Worm (Caenorhabditis elegans) whole organism, young adult: ENCODE results near the gene skr-21.
A peak's percentile ranks its signal among the peaks of the same experiment; 100 is the strongest.

ENCODE experiments used
- B0336.3 ChIP-seq: fragments of 200-800 bp; sonication (Bioruptor generic); IDR thresholded peaks from 2 replicates; pipeline ENCODE4 v1.3.6; 2022; ENCODE audit warnings: missing genetic modification characterization, missing compliant biosample characterization
- F49E8.2 ChIP-seq: sonication (generic microtip); optimal IDR thresholded peaks from 3 replicates; lab custom pipeline; 2017; ENCODE audit warnings: missing genetic modification characterization, mild to moderate bottlenecking, missing compliant biosample characterization, antibody characterized with exemption, moderate library complexity; ENCODE audit not compliant: insufficient read depth
- F55B11.4 ChIP-seq: sonication (generic microtip); optimal IDR thresholded peaks from 2 replicates; lab custom pipeline; 2016; ENCODE audit warnings: missing compliant biosample characterization, missing genetic modification characterization, borderline replicate concordance; ENCODE audit not compliant: insufficient read depth
- F57A8.1 ChIP-seq: fragments of 200-800 bp; sonication (Bioruptor generic); optimal IDR thresholded peaks from 2 replicates; lab custom pipeline; 2018; ENCODE audit warnings: mild to moderate bottlenecking, missing genetic modification characterization, moderate library complexity, missing compliant biosample characterization
- K12H6.12 ChIP-seq: fragments of 200-800 bp; sonication (Bioruptor generic); optimal IDR thresholded peaks from 2 replicates; lab custom pipeline; 2018; ENCODE audit warnings: mild to moderate bottlenecking, missing genetic modification characterization, missing compliant biosample characterization
- Y56A3A.18 ChIP-seq: fragments of 200-800 bp; sonication (Bioruptor generic); IDR thresholded peaks from 2 replicates; pipeline ENCODE4 v1.3.6; 2022; ENCODE audit warnings: missing genetic modification reagents, missing genetic modification characterization, missing compliant biosample characterization
- Y67H2A.10 ChIP-seq: fragments of 200-800 bp; sonication (Bioruptor generic); conservative IDR thresholded peaks from 2 replicates; pipeline ENCODE4 v1.3.6; 2022; ENCODE audit warnings: missing genetic modification reagents, missing genetic modification characterization, missing compliant biosample characterization
- atf-7 ChIP-seq: sonication (generic microtip); optimal IDR thresholded peaks from 2 replicates; lab custom pipeline; 2017; ENCODE audit warnings: mild to moderate bottlenecking, missing genetic modification characterization, missing compliant biosample characterization
- athp-1 ChIP-seq: sonication (generic microtip); optimal IDR thresholded peaks from 2 replicates; lab custom pipeline; 2017; ENCODE audit warnings: mild to moderate bottlenecking, missing genetic modification characterization, missing compliant biosample characterization
- cebp-2 ChIP-seq: fragments of 200-800 bp; sonication (Bioruptor generic); IDR thresholded peaks from 2 replicates; pipeline ENCODE4 v1.3.6; 2022; ENCODE audit warnings: missing genetic modification characterization, missing compliant biosample characterization
- ceh-79 ChIP-seq: sonication (generic microtip); optimal IDR thresholded peaks from 2 replicates; lab custom pipeline; 2017; ENCODE audit warnings: mild to moderate bottlenecking, missing genetic modification characterization, missing compliant biosample characterization
- dpl-1 ChIP-seq: fragments of 150-350 bp; optimal IDR thresholded peaks from 2 replicates; lab custom pipeline; 2014; ENCODE audit warnings: missing biosample characterization, missing genetic modification reagents, missing genetic modification characterization
- egl-18 ChIP-seq: fragments of 200-800 bp; sonication (Bioruptor generic); IDR thresholded peaks from 2 replicates; pipeline ENCODE4 v1.3.6; 2022; ENCODE audit warnings: missing genetic modification reagents, missing genetic modification characterization, missing compliant biosample characterization
- egrh-3 ChIP-seq: fragments of 200-800 bp; sonication (Bioruptor generic); IDR thresholded peaks from 2 replicates; pipeline ENCODE4 v1.3.6; 2022; ENCODE audit warnings: missing genetic modification reagents, missing genetic modification characterization, missing compliant biosample characterization
- him-1 ChIP-seq: sonication (generic microtip); optimal IDR thresholded peaks from 2 replicates; lab custom pipeline; 2016; ENCODE audit warnings: missing genotype, missing genetic modification reagents, missing genetic modification characterization, missing compliant biosample characterization
- hlh-26 ChIP-seq: fragments of 200-800 bp; sonication (Bioruptor generic); conservative IDR thresholded peaks from 2 replicates; pipeline ENCODE4 v1.3.6; 2022; ENCODE audit warnings: missing genetic modification reagents, missing genetic modification characterization, missing compliant biosample characterization
- hmg-1.2 ChIP-seq: fragments of 200-800 bp; sonication (Bioruptor generic); IDR thresholded peaks from 2 replicates; pipeline ENCODE4 v1.3.6; 2022; ENCODE audit warnings: missing genetic modification reagents, missing genetic modification characterization, missing compliant biosample characterization
- let-607 ChIP-seq, 2 experiments: fragments of 200-800 bp in 1 of 2; sonication (Bioruptor generic) in 1 of 2; sonication (generic microtip) in 1 of 2; optimal IDR thresholded peaks; 2 replicates each; lab custom pipeline; 2016 to 2018; ENCODE audit warnings: mild to moderate bottlenecking in 2 of 2, missing compliant biosample characterization in 2 of 2, missing genetic modification characterization in 2 of 2, moderate library complexity in 2 of 2, missing genotype in 1 of 2
- mcd-1 ChIP-seq: fragments of 200-800 bp; sonication (Bioruptor generic); IDR thresholded peaks from 2 replicates; pipeline ENCODE4 v1.3.6; 2022; ENCODE audit warnings: missing genetic modification reagents, missing genetic modification characterization, missing compliant biosample characterization
- mes-4 ChIP-seq: sonication (generic microtip); optimal IDR thresholded peaks from 2 replicates; lab custom pipeline; 2016; ENCODE audit warnings: missing genotype, missing genetic modification characterization, missing compliant biosample characterization
- nhr-27 ChIP-seq: fragments of 200-800 bp; sonication (Bioruptor generic); optimal IDR thresholded peaks from 2 replicates; lab custom pipeline; 2018; ENCODE audit warnings: mild to moderate bottlenecking, missing genetic modification characterization, moderate library complexity, missing compliant biosample characterization
- nhr-80 ChIP-seq: sonication (generic microtip); optimal IDR thresholded peaks from 2 replicates; lab custom pipeline; 2016; ENCODE audit warnings: missing genetic modification characterization, missing compliant biosample characterization
- pbrm-1 ChIP-seq: fragments of 200-800 bp; sonication (Bioruptor generic); IDR thresholded peaks from 2 replicates; pipeline ENCODE4 v1.3.6; 2022; ENCODE audit warnings: missing genetic modification reagents, missing genetic modification characterization, missing compliant biosample characterization
- snpc-3.4 ChIP-seq: sonication (generic microtip); optimal IDR thresholded peaks from 2 replicates; lab custom pipeline; 2017; ENCODE audit warnings: missing genetic modification characterization, mild to moderate bottlenecking, missing compliant biosample characterization, antibody characterized with exemption, moderate library complexity, missing genotype, missing genetic modification reagents
- snpc-4 ChIP-seq, 5 experiments: fragments of 150-350 bp in 1 of 5; sonication (generic microtip) in 4 of 5; optimal IDR thresholded peaks; 2 replicates each; lab custom pipeline; 2014 to 2018; ENCODE audit warnings: missing genetic modification characterization in 5 of 5, missing biosample characterization in 3 of 5, antibody characterized with exemption in 2 of 5, mild to moderate bottlenecking in 2 of 5, missing compliant biosample characterization in 2 of 5, missing genotype in 2 of 5, moderate library complexity in 2 of 5, missing genetic modification reagents in 1 of 5
- tlf-1 ChIP-seq: fragments of 200-800 bp; sonication (Bioruptor generic); optimal IDR thresholded peaks from 2 replicates; lab custom pipeline; 2018; ENCODE audit warnings: mild to moderate bottlenecking, missing genetic modification characterization, missing compliant biosample characterization
- xnd-1 ChIP-seq: sonication (generic microtip); optimal IDR thresholded peaks from 2 replicates; lab custom pipeline; 2016; ENCODE audit warnings: missing genotype, missing genetic modification reagents, missing genetic modification characterization, missing compliant biosample characterization
- zfh-2 ChIP-seq: fragments of 200-800 bp; sonication (Bioruptor generic); conservative IDR thresholded peaks from 2 replicates; pipeline ENCODE4 v1.3.6; 2022; ENCODE audit warnings: missing genetic modification reagents, missing genetic modification characterization, missing compliant biosample characterization

Gene skr-21

DNA sequence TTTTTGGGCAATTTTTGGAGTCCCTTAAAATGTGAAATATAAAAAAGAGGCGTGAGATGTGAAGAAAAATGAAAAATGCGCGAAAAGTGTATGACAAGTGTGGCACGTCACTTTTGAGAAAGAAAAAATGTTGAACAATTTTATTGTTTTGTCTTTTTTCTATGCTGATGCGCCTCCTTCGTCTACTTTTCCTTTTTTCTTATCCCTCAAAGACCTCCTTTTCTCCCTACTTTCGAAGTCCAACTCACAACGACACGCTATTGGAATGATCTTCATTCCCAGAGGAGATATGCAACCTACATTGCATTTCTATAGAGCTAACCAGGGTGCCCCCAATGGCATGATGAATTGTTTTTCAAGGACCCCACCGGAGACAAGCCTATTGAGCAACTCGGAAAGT is 20.5 kb downstream of the skr-21 start:
- no peak for TF ChIP-seq xnd-1

DNA sequence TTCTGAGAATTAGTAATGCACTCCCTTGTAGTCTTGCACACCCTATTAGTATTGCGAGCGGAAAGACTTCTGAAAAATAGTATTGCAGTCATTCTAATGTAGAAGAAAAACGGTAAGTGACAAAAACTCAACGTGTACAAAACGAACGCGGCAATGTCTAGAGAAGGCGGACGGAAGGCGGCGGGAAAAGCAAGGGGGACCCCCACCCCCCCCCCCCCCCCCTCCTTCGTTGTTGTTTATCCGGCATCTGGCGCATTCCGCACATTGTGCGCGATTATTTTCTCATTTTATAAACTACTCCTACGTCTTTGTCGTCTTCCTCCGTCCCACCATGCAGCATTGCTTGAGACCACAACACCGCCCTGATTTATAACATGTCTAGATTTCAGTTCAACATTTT is 24.2 kb downstream of the skr-21 start:
- TF ChIP-seq K12H6.12 (tag; lab: Kevin White, UChicago): no peak
- TF ChIP-seq egrh-3 (GFP tag; lab: Robert Waterston, UW): peak; percentile 48; the same call in 1 of the 2 replicates
- TF ChIP-seq zfh-2 (GFP tag; lab: Robert Waterston, UW): peak; percentile 89
- no peak for TF ChIP-seq let-607 (tag; optimal IDR thresholded peaks at IDR 0.05; lab: Kevin White, UChicago)
- TF ChIP-seq nhr-80: no peak

DNA sequence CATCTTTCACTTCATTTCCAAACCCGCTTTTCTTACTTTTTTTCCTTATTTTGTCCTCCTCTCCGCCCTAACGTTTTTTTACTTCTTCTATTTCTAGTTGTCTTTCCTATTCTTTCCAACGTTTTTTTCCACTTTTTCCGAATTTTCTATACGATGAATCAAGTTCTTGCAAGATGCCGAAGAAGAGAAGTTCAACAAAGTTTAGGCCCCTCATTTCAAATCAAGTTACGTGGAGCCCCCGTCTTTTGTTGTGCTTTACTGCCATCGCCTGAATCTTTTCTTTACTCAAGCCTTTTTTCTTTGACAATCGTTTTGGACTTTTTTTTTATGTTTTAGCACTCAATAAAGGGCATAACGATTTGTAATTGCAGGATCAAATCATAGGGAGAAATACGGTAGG is 25.1 kb downstream of the skr-21 start, which contains the start of gene unc-9:
TSS of gene unc-9 (plus strand) at position 370 of the 400 bp plus-strand sequence.
- no peak for TF ChIP-seq snpc-3.4 (tag; lab: Kevin White, UChicago)
- TF ChIP-seq egl-18 (GFP tag; lab: Robert Waterston, UW): no peak
- no peak for TF ChIP-seq B0336.3
- no peak for TF ChIP-seq cebp-2 (GFP tag; lab: Robert Waterston, UW)
- no peak for TF ChIP-seq snpc-4 (GFP tag; optimal IDR thresholded peaks at IDR 0.05; lab: Kevin White, UChicago)
- no peak for TF ChIP-seq snpc-4 (tag; optimal IDR thresholded peaks at IDR 0.05; lab: Kevin White, UChicago)
- TF ChIP-seq F55B11.4 (tag; lab: Kevin White, UChicago): no peak
- no peak for TF ChIP-seq atf-7 (tag; lab: Kevin White, UChicago)
- no peak for TF ChIP-seq mes-4 (tag; lab: Kevin White, UChicago)
- no peak for TF ChIP-seq F49E8.2 (tag; lab: Kevin White, UChicago)
- no peak for TF ChIP-seq dpl-1 (GFP tag; lab: Kevin White, UChicago)

DNA sequence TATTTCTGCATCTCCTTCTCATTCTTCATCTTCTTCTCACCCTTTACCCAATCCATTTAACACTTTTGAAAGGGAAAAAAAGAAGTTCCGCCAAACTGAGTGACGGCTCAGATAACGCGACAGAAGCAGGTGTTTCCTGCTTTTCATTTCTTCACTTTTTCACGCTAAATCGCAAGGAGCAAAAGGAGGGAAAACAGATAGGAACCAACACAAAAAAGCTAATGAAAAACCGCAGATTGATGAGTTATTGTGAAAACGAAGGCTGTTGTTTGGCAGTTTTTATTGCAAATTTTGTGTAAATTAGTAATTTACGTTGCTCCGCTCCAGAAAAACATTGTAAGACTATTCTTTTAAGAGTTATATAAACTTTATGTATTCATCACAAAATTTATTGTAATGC is 26.2 kb downstream of the skr-21 start:
- TF ChIP-seq mcd-1 (GFP tag; lab: Robert Waterston, UW) (no peak), hmg-1.2 (GFP tag; lab: Robert Waterston, UW) (no peak), F57A8.1 (GFP tag; lab: Kevin White, UChicago) (no peak), Y67H2A.10 (GFP tag; lab: Robert Waterston, UW) (no peak), athp-1 (tag; lab: Kevin White, UChicago) (no peak), tlf-1 (GFP tag; lab: Kevin White, UChicago) (no peak), ceh-79 (tag; lab: Kevin White, UChicago) (no peak), him-1 (no peak), nhr-27 (tag; lab: Kevin White, UChicago) (no peak)

DNA sequence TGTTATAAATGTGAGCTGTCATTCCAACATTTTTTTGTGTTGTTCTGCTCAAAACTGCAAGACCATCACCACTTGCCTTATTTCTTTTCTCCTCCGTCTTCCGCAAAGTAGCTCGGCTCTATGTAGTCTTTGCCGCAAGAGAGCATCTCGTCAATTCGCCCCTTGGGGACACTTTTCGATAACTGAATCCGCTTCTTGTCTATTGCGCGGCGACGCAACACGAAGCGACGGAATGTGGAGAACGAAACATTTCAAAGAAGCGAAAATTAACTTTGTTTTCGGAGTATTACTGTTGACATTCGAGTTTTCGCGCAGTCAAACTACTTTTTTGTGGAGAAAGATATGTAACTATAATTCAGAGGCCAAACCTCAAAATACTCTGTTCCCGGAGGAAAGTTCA is 28.3 kb downstream of the skr-21 start:
- no peak for TF ChIP-seq pbrm-1 (GFP tag; lab: Robert Waterston, UW)
- TF ChIP-seq, all 124 proteins: peak for 0

DNA sequence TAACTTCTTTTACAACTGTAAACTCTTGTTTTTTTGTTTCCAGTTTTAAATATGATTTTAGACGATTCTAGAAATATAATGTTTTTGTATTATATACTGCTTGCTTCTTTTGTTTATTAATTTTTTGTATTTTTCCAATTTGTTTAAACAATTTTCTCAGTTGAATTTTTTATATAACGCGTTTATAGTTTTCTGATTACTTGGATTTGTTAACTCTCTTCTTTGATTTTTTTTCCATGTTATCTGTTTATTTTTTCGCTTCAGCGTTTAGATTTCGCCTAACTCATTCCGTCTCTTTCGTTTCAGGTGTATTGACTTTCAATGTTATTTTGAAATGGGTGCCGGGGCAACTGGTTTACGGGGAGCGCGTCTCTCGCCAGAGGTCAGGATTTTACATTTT is 35.6 kb downstream of the skr-21 start, which contains the start of gene gpa-6:
TSS of gene gpa-6 (plus strand) at position 301 of the 400 bp plus-strand sequence.
- no peak for TF ChIP-seq Y56A3A.18 (GFP tag; lab: Robert Waterston, UW)
- no peak for TF ChIP-seq him-1
- TF ChIP-seq hlh-26 (GFP tag; lab: Robert Waterston, UW): no peak
